Worm (Caenorhabditis elegans): ENCODE results near the gene F26A1.4.

ce11 chrIII:4814730-4815129, 2.6 kb upstream of the F26A1.4 start, which contains the start of gene arl-6:
- TF ChIP-seq sea-1 (GFP tag; conservative IDR thresholded peaks at IDR 0.05) (no peak), B0310.2 (tag; optimal IDR thresholded peaks at IDR 0.05) (no peak), flt-1 (GFP tag; IDR thresholded peaks at IDR 0.05) (no peak), ama-1 (optimal IDR thresholded peaks at IDR 0.05) (no peak), tbx-11 (GFP tag; IDR thresholded peaks at IDR 0.05) (no peak), hnd-1 (tag; optimal IDR thresholded peaks at IDR 0.05) (no peak), hmg-4 (GFP tag; optimal IDR thresholded peaks at IDR 0.05) (no peak), hmbx-1 (tag; optimal IDR thresholded peaks at IDR 0.05) (no peak), F13C5.2 (tag; optimal IDR thresholded peaks at IDR 0.05) (no peak)
